Worm (Caenorhabditis elegans) whole organism, late embryonic: ENCODE data around the gene gsy-1.

ENCODE experiments used
- Y22D7AL.16 ChIP-seq: sonication (generic microtip); optimal IDR thresholded peaks from 2 replicates; lab custom pipeline; 2016; ENCODE audit warnings: missing genetic modification characterization, missing compliant biosample characterization
- ceh-22 ChIP-seq: sonication (generic microtip); optimal IDR thresholded peaks from 2 replicates; lab custom pipeline; 2017; ENCODE audit warnings: missing biosample characterization, missing genetic modification characterization
- ceh-48 ChIP-seq: sonication (generic microtip); optimal IDR thresholded peaks from 2 replicates; lab custom pipeline; 2016; ENCODE audit warnings: missing genetic modification characterization, inconsistent platforms, missing compliant biosample characterization
- ceh-9 ChIP-seq: sonication (generic microtip); optimal IDR thresholded peaks from 2 replicates; lab custom pipeline; 2016; ENCODE audit warnings: mild to moderate bottlenecking, missing genetic modification characterization, inconsistent platforms, missing compliant biosample characterization
- dmd-4 ChIP-seq: sonication (generic microtip); optimal IDR thresholded peaks from 2 replicates; lab custom pipeline; 2016; ENCODE audit warnings: borderline replicate concordance, missing genetic modification characterization, missing compliant biosample characterization
- elt-2 ChIP-seq: sonication (generic microtip); optimal IDR thresholded peaks from 2 replicates; lab custom pipeline; 2016; ENCODE audit warnings: missing genetic modification reagents, missing genetic modification characterization, missing compliant biosample characterization
- fax-1 ChIP-seq: sonication (generic microtip); optimal IDR thresholded peaks from 2 replicates; lab custom pipeline; 2016; ENCODE audit warnings: missing genotype, missing genetic modification characterization, missing compliant biosample characterization
- hlh-30 ChIP-seq: sonication (generic microtip); optimal IDR thresholded peaks from 2 replicates; lab custom pipeline; 2017; ENCODE audit warnings: antibody characterized with exemption, missing genetic modification characterization, missing compliant biosample characterization; ENCODE audit not compliant: insufficient read depth
- odd-2 ChIP-seq: sonication (generic microtip); optimal IDR thresholded peaks from 2 replicates; lab custom pipeline; 2017; ENCODE audit warnings: antibody characterized with exemption, mild to moderate bottlenecking, missing genetic modification characterization, missing compliant biosample characterization
- pha-4 ChIP-seq: fragments of 150-350 bp; optimal IDR thresholded peaks from 2 replicates; lab custom pipeline; 2018; ENCODE audit warnings: missing biosample characterization, missing genetic modification reagents, missing genetic modification characterization
- unc-55 ChIP-seq: sonication (generic microtip); optimal IDR thresholded peaks from 2 replicates; lab custom pipeline; 2017; ENCODE audit warnings: missing biosample characterization, missing genetic modification reagents, missing genetic modification characterization

DNA sequence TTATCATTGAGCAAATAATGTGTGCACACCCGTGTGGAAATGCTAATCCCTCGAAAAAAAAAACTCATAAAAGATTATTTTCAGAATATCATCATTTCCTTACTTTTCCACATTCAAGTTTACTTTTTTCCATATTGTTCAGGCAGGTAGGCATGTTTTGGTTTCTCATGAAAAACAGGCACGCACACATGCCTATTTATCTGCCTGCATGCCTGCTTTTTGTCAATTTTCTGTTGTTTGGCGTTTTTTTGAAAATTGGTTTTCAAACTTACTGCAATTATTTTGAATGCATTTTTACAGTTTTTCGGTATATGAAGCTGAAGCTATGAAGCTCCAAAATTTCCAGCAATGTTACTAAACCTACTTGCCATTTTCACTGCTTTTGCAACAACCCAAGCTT lies 20.0 kb upstream of the gsy-1 start, which contains the start of gene clec-64:
- no peak for TF ChIP-seq unc-55
- no peak for TF ChIP-seq elt-2
- TF ChIP-seq pha-4 (tag; lab: Kevin White, UChicago) = no peak
- TF ChIP-seq ceh-22 = no peak
- no peak for TF ChIP-seq Y22D7AL.16
- TF ChIP-seq ceh-48 (tag; lab: Kevin White, UChicago) = no peak
- no peak for TF ChIP-seq dmd-4 (tag; lab: Kevin White, UChicago)
- no peak for TF ChIP-seq ceh-9 (tag; lab: Kevin White, UChicago)
- no peak for TF ChIP-seq fax-1 (tag; lab: Kevin White, UChicago)
- TF ChIP-seq odd-2 = no peak
- TF ChIP-seq hlh-30 (tag; lab: Kevin White, UChicago) = no peak
